Worm (Caenorhabditis elegans): Measurements from ENCODE around the gene ZC262.2.

Gene ZC262.2

DNA sequence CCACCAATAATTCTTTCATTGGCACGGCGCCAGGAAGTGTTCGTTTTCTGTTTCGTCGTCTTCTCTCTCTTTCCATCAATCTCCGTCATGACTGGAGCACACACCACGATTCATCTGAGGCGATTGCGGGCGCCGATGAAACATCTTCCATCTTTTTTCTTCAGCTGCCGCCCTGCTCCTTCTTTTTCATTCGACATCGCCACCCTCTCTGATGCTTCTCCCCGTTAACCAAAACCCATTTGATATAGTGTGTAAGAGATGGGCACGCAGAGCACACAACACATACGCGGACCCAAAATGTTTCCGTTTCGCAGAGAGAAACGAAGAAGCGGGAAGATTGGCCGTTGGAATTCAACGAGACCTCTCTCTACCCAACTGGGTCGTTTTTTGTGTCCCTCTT, 44.3 kb upstream of the ZC262.2 start (continued):
- TF ChIP-seq F13H6.1 (tag; optimal IDR thresholded peaks at IDR 0.05) (peak; percentile 17), ceh-22 (tag; optimal IDR thresholded peaks at IDR 0.05) (no peak), Y22D7AL.16 (tag; optimal IDR thresholded peaks at IDR 0.05) (no peak), eyg-1 (tag; optimal IDR thresholded peaks at IDR 0.05) (no peak), ceh-45 (GFP tag; IDR thresholded peaks at IDR 0.05) (no peak), ztf-16 (tag; optimal IDR thresholded peaks at IDR 0.05) (no peak), sox-2 (GFP tag; IDR thresholded peaks at IDR 0.05) (no peak), pag-3 (tag; optimal IDR thresholded peaks at IDR 0.05; ENCODE audit: borderline replicate concordance) (no peak), C08G9.2 (tag; optimal IDR thresholded peaks at IDR 0.05) (no peak), zip-5 (tag; optimal IDR thresholded peaks at IDR 0.05) (no peak), sdc-2 (tag; optimal IDR thresholded peaks at IDR 0.05) (no peak), dve-1 (tag; optimal IDR thresholded peaks at IDR 0.05) (no peak), ceh-34 (tag; optimal IDR thresholded peaks at IDR 0.05) (no peak), lim-6 (tag; optimal IDR thresholded peaks at IDR 0.05) (no peak), pax-1 (tag; optimal IDR thresholded peaks at IDR 0.05) (no peak), unc-3 (GFP tag; conservative IDR thresholded peaks at IDR 0.05) (no peak), unc-3 (tag; optimal IDR thresholded peaks at IDR 0.05) (no peak)

DNA sequence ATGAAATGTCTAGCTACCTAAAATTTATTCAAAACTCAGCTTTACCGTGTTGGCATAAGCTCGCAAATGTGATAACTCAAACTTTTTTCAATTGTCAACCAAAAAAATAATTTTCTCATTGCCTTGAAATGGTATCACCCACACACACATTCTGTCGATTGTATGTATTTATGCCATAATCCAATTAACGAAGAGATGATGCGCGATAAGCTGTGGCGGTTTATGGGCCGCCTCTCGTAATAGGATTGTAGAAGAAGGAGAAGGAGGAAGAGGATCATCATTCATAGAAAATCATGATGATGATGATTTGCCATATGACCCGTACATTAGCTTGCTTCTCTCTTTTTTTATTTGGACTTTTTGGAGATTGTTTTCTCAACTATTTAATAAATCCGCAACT, 42.7 kb upstream of the ZC262.2 start:
- TF ChIP-seq ahr-1 (tag; optimal IDR thresholded peaks at IDR 0.05) (no peak), fkh-10 (GFP tag; optimal IDR thresholded peaks at IDR 0.05) (no peak), ceh-18 (tag; optimal IDR thresholded peaks at IDR 0.05) (no peak), hlh-8 (tag; optimal IDR thresholded peaks at IDR 0.05) (no peak), unc-42 (tag; optimal IDR thresholded peaks at IDR 0.05) (peak; percentile 85)

DNA sequence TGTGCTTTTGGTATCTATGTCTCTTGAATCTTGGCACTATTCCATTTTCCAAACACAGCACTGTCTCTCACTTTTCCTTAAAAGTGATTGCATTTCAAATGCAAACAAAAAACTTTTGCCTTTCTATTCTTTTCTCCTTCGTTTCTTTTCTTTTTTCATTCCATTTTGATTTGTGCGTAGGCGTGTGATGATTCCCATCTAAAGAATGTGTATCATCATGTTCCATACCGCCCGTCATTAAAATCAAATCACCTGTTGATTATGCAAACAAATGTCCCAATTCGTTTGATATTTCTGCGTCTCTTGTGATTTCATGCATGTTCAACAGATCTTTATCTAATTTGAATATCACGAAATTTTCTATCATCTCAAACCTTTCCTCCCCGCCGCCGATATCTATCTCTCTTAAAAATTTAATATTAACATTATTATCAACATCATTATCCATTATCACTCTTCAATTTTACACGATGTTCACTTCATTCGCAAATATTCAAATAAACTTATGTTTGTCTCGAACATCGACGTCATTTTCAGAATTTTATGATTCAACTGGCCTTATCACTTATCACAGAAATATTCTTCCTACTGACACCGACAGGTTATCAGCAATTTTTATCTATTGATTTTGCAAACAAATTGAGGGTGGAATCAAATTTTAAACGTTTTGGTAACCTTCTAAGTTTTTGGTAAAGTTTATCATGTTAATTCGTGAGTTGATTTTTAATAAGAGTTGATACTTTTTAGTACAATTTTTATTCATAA, 40.4 kb upstream of the ZC262.2 start:
- TF ChIP-seq ceh-31 (tag; optimal IDR thresholded peaks at IDR 0.05) (no peak), elt-2 (tag; optimal IDR thresholded peaks at IDR 0.05) (peak; percentile 89)

DNA sequence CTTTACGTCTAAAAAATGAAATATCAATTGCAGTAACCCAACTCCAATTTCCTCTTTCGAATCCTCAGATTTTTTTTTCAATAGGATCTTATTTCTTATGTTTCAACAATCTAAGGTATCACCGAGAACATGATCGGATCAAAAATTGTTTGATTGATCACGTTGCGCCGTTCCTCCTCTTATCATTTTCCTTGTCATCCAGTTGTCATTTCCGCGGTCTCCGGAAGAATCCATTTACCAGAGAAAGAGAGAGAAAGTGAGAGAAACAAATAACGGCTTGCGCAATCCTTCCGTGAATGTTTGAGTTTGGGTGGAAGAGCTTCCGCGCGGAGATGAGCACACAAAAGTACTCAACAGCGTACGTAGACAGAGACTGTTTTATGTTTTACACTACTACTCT, 38.6 kb upstream of the ZC262.2 start:
- peak; percentile 56 for TF ChIP-seq unc-55 (GFP tag; optimal IDR thresholded peaks at IDR 0.05)
- no peak for TF ChIP-seq ceh-2 (tag; optimal IDR thresholded peaks at IDR 0.05)
- no peak for TF ChIP-seq elt-2 (tag; optimal IDR thresholded peaks at IDR 0.05)
- no peak for TF ChIP-seq ahr-1 (tag; optimal IDR thresholded peaks at IDR 0.05)
- TF ChIP-seq C08G9.2 (tag; optimal IDR thresholded peaks at IDR 0.05), result no peak

DNA sequence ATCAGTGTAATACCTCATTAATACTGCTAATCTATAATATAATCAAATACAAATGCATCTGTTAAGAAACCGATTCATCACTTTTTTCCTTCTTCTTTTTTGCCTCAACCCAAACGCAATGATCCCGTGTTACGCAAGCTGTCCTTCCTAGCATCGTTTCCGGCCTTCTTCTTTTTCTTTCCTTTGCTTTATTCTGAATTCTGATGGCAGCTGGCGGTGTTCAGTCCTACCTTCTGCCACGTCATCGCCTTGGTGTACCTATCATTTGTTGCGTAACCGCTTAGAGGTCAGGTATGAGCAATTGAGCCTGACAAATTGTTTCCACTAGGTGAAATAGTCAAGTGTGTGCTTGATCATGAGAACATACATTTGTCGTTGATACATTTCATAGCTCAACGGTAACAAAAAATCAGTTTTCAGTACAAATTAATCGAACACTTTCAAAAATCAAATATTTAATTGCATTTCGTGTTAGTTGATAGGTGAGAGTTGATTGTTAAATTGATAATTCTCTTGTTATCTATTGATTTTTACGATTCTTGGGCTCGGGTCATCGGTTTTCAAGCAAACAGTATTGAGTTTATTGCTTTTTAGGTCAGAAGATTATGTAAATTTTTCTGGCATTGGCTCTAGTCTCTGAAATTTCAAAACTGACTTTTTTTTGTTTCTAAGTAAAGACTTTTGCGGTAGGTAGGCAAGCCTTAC, 33.5 kb upstream of the ZC262.2 start:
- TF ChIP-seq tbx-2 (tag; optimal IDR thresholded peaks at IDR 0.05) (peak; percentile 37), elt-2 (tag; optimal IDR thresholded peaks at IDR 0.05) (peak; percentile 30), hlh-6 (tag; optimal IDR thresholded peaks at IDR 0.05) (no peak)

DNA sequence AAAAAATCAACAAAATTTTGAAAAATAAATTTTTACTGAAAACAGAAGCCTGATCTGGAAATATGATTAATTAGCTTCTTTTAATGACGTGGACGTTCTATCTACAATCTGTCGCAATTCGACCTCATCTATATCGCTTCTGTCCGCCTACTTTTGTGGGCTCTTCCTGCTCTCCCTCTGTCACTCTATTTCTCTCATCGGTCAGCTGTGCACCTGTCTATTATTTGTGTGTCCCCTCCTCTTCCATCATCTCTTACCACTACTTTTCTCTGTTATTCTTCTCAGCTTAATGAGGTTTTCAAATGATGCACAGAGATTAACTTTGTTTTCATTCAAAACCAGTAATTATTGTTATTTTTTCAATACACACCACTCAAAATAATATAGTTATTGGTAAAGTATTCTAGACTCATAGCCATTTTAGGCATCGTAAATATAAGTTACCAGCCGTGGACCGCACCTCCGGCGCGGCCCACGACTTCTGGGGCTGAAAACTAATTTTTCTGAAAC, 32.7 kb upstream of the ZC262.2 start:
- no peak for TF ChIP-seq ceh-34 (tag; optimal IDR thresholded peaks at IDR 0.05)
- TF ChIP-seq ceh-31 (tag; optimal IDR thresholded peaks at IDR 0.05), result no peak
- TF ChIP-seq sox-2 (GFP tag; IDR thresholded peaks at IDR 0.05), result no peak
- no peak for TF ChIP-seq nhr-11 (tag; optimal IDR thresholded peaks at IDR 0.05)
- TF ChIP-seq tbx-7 (tag; optimal IDR thresholded peaks at IDR 0.05), result no peak
- peak; percentile 29 for TF ChIP-seq unc-42 (tag; optimal IDR thresholded peaks at IDR 0.05)
- no peak for TF ChIP-seq dve-1 (tag; optimal IDR thresholded peaks at IDR 0.05)

Measured in whole organism, late embryonic.